Worm (Caenorhabditis elegans): ENCODE results near the gene fbxa-71.
"Not testable (repeated sequence)": the region's sequence is repeated elsewhere in the genome, so short reads cannot be mapped to it uniquely, and the experiment has no call there.

- not testable (repeated sequence) for TF ChIP-seq ama-1 (optimal IDR thresholded peaks at IDR 0.05); tra-4 (tag; optimal IDR thresholded peaks at IDR 0.05)
These were observed 5.7 kb downstream of the fbxa-71 start, which contains the start of gene fbxa-42 for ce11 chrIII:2261353-2261752.

Measured in whole organism, early embryonic.